Worm (Caenorhabditis elegans): ENCODE measurements around the gene sups-1.

DNA sequence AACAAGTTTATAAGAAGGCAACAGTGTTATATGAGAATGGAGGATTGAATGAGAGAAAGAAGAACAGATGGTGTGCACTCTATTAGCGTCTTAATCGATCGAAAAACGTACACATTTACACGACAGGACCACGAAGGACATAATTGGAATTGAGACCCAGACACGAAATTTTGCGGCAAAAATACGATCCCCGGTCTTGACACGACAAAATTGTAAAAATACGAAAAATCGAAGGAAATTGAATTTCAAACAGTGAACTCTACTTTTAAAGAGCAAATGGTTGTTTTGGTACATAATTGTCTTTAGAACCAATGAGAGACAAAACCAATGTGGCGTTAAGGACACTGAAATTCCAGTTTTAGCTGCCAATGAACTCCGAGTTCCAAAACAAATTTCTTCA lies 18.5 kb downstream of the sups-1 start, which contains the start of gene lelo-3:
- TF ChIP-seq nhr-12 (tag; optimal IDR thresholded peaks at IDR 0.05) (no peak), mls-2 (tag; optimal IDR thresholded peaks at IDR 0.05) (no peak), zip-8 (tag; optimal IDR thresholded peaks at IDR 0.05) (no peak), nhr-237 (tag; optimal IDR thresholded peaks at IDR 0.05) (no peak), nhr-28 (tag; optimal IDR thresholded peaks at IDR 0.05) (no peak), ham-2 (GFP tag; optimal IDR thresholded peaks at IDR 0.05) (no peak), unc-120 (tag; optimal IDR thresholded peaks at IDR 0.05; ENCODE audit: poor library complexity, severe bottlenecking) (no peak), unc-62 (GFP tag; optimal IDR thresholded peaks at IDR 0.05) (no peak), snpc-4 (tag; optimal IDR thresholded peaks at IDR 0.05) (no peak), lin-13 (tag; optimal IDR thresholded peaks at IDR 0.05) (no peak), ztf-11 (tag; optimal IDR thresholded peaks at IDR 0.05) (no peak), pha-4 (tag; optimal IDR thresholded peaks at IDR 0.05) (no peak)

Data from whole organism, mixed stage, embryonic.